Worm (Caenorhabditis elegans) whole organism, L4 larva: Measurements from ENCODE around the gene abch-1.

Source experiments
- D1046.2 ChIP-seq: fragments of 200-800 bp; sonication (Bioruptor generic); IDR thresholded peaks from 2 replicates; pipeline ENCODE4 v1.3.6; 2022; ENCODE audit warnings: missing genetic modification characterization, missing compliant biosample characterization
- F37D6.2 ChIP-seq: sonication (generic microtip); optimal IDR thresholded peaks from 2 replicates; lab custom pipeline; 2016; ENCODE audit warnings: mild to moderate bottlenecking, missing genetic modification characterization, missing compliant biosample characterization
- F44E2.7 ChIP-seq: fragments of 200-800 bp; sonication (Bioruptor generic); IDR thresholded peaks from 2 replicates; pipeline ENCODE4 v2.1.2; 2022; ENCODE audit warnings: missing genetic modification characterization, missing compliant biosample characterization
- R02D3.7 ChIP-seq: fragments of 150-350 bp; sonication (generic microtip); optimal IDR thresholded peaks from 3 replicates; lab custom pipeline; 2014; ENCODE audit warnings: missing biosample characterization, missing genetic modification characterization
- Y105C5A.15 ChIP-seq: fragments of 200-800 bp; sonication (Bioruptor generic); IDR thresholded peaks from 2 replicates; pipeline ENCODE4 v1.3.6; 2022; ENCODE audit warnings: missing genetic modification characterization, missing compliant biosample characterization
- Y75B8A.6 ChIP-seq: fragments of 200-800 bp; sonication (Bioruptor generic); IDR thresholded peaks from 2 replicates; pipeline ENCODE4 v1.3.6; 2022; ENCODE audit warnings: missing genetic modification reagents, missing genetic modification characterization, missing compliant biosample characterization
- ama-1 ChIP-seq: fragments of 150-350 bp; optimal IDR thresholded peaks from 2 replicates; lab custom pipeline; 2014; ENCODE audit warnings: inconsistent platforms, mixed read lengths
- arid-1 ChIP-seq: fragments of 200-800 bp; sonication (Bioruptor generic); conservative IDR thresholded peaks from 2 replicates; pipeline ENCODE4 v1.3.6; 2022; ENCODE audit warnings: missing genetic modification reagents, missing genetic modification characterization, missing compliant biosample characterization
- ceh-44 ChIP-seq: fragments of 200-800 bp; sonication (Bioruptor generic); IDR thresholded peaks from 2 replicates; pipeline ENCODE4 v1.3.6; 2022; ENCODE audit warnings: missing genetic modification reagents, missing genetic modification characterization, missing compliant biosample characterization
- ces-1 ChIP-seq: fragments of 150-350 bp; sonication (generic microtip); optimal IDR thresholded peaks from 4 replicates; lab custom pipeline; 2014; ENCODE audit warnings: missing biosample characterization, missing genetic modification reagents, missing genetic modification characterization
- cey-2 ChIP-seq: sonication (generic microtip); optimal IDR thresholded peaks from 3 replicates; lab custom pipeline; 2017; ENCODE audit warnings: missing genetic modification characterization, mild to moderate bottlenecking, missing compliant biosample characterization, antibody characterized with exemption, borderline replicate concordance; ENCODE audit not compliant: insufficient read depth
- daf-12 ChIP-seq: fragments of 150-350 bp; optimal IDR thresholded peaks from 2 replicates; lab custom pipeline; 2014; ENCODE audit warnings: missing biosample characterization, missing genetic modification reagents, missing genetic modification characterization
- daf-16 ChIP-seq, 3 experiments: sonication (generic microtip); optimal IDR thresholded peaks; 2 replicates each; lab custom pipeline; 2016 to 2017; ENCODE audit warnings: missing genetic modification characterization in 3 of 3, missing genetic modification reagents in 3 of 3, mild to moderate bottlenecking in 2 of 3, missing compliant biosample characterization in 2 of 3, missing biosample characterization in 1 of 3, moderate library complexity in 1 of 3
- daf-19 ChIP-seq: fragments of 200-800 bp; sonication (Bioruptor generic); conservative IDR thresholded peaks from 2 replicates; pipeline ENCODE4 v1.3.6; 2022; ENCODE audit warnings: missing genetic modification characterization, missing compliant biosample characterization
- daf-8 ChIP-seq: fragments of 200-800 bp; sonication (Bioruptor generic); IDR thresholded peaks from 2 replicates; pipeline ENCODE4 v1.3.6; 2022; ENCODE audit warnings: missing genetic modification characterization, missing compliant biosample characterization
- dmd-9 ChIP-seq: fragments of 200-800 bp; sonication (Bioruptor generic); IDR thresholded peaks from 2 replicates; pipeline ENCODE4 v1.3.6; 2022; ENCODE audit warnings: missing genetic modification reagents, missing genetic modification characterization, missing compliant biosample characterization
- duxl-1 ChIP-seq: sonication (generic microtip); optimal IDR thresholded peaks from 2 replicates; lab custom pipeline; 2016; ENCODE audit warnings: mild to moderate bottlenecking, missing genetic modification characterization, moderate library complexity, missing compliant biosample characterization; ENCODE audit not compliant: poor library complexity
- dve-1 ChIP-seq: sonication (generic microtip); optimal IDR thresholded peaks from 2 replicates; lab custom pipeline; 2017; ENCODE audit warnings: antibody characterized with exemption, mild to moderate bottlenecking, missing genetic modification characterization, missing compliant biosample characterization; ENCODE audit not compliant: insufficient read depth
- egl-27 ChIP-seq: sonication (generic microtip); optimal IDR thresholded peaks from 3 replicates; lab custom pipeline; 2017; ENCODE audit warnings: missing biosample characterization, missing genetic modification reagents, missing genetic modification characterization
- egl-43 ChIP-seq: fragments of 200-800 bp; sonication (Bioruptor generic); IDR thresholded peaks from 2 replicates; pipeline ENCODE4 v1.3.6; 2022; ENCODE audit warnings: missing genetic modification reagents, missing genetic modification characterization, missing compliant biosample characterization
- fkh-10 ChIP-seq: fragments of 150-350 bp; optimal IDR thresholded peaks from 2 replicates; lab custom pipeline; 2014; ENCODE audit warnings: missing biosample characterization, missing genetic modification reagents, missing genetic modification characterization
- fos-1 ChIP-seq: fragments of 150-350 bp; optimal IDR thresholded peaks from 2 replicates; lab custom pipeline; 2014; ENCODE audit warnings: missing biosample characterization, missing genetic modification characterization
- gei-8 ChIP-seq: fragments of 200-800 bp; sonication (Bioruptor generic); optimal IDR thresholded peaks from 2 replicates; lab custom pipeline; 2018; ENCODE audit warnings: mild to moderate bottlenecking, missing genetic modification characterization, missing compliant biosample characterization
- hif-1 ChIP-seq, 2 experiments: sonication (generic microtip); optimal IDR thresholded peaks; 2 replicates each; lab custom pipeline; 2016 to 2017; ENCODE audit warnings: missing compliant biosample characterization in 2 of 2, missing genetic modification characterization in 2 of 2, missing genetic modification reagents in 2 of 2, missing genotype in 2 of 2, mild to moderate bottlenecking in 1 of 2
- hlh-11 ChIP-seq: fragments of 200-800 bp; sonication (Bioruptor generic); optimal IDR thresholded peaks from 2 replicates; lab custom pipeline; 2018; ENCODE audit warnings: mild to moderate bottlenecking, missing genetic modification characterization, missing compliant biosample characterization
- hlh-30 ChIP-seq: sonication (generic microtip); optimal IDR thresholded peaks from 2 replicates; lab custom pipeline; 2017; ENCODE audit warnings: antibody characterized with exemption, mild to moderate bottlenecking, missing genetic modification characterization, missing compliant biosample characterization; ENCODE audit not compliant: insufficient read depth
- hmg-1.1 ChIP-seq: fragments of 200-800 bp; sonication (Bioruptor generic); IDR thresholded peaks from 2 replicates; pipeline ENCODE4 v1.3.6; 2022; ENCODE audit warnings: missing genetic modification reagents, missing genetic modification characterization, missing compliant biosample characterization
- lin-1 ChIP-seq: fragments of 200-800 bp; sonication (Bioruptor generic); IDR thresholded peaks from 2 replicates; pipeline ENCODE4 v1.3.6; 2022; ENCODE audit warnings: missing genetic modification reagents, missing genetic modification characterization, missing compliant biosample characterization
- lin-29 ChIP-seq: fragments of 200-800 bp; sonication (Bioruptor generic); IDR thresholded peaks from 2 replicates; pipeline ENCODE4 v1.3.6; 2022; ENCODE audit warnings: missing genetic modification reagents, missing genetic modification characterization, missing compliant biosample characterization
- lir-3 ChIP-seq: sonication (generic microtip); optimal IDR thresholded peaks from 2 replicates; lab custom pipeline; 2016; ENCODE audit warnings: mild to moderate bottlenecking, missing genetic modification characterization, missing compliant biosample characterization
- mdl-1 ChIP-seq, 2 experiments: fragments of 150-350 bp in 1 of 2; sonication (generic microtip) in 1 of 2; optimal IDR thresholded peaks; 2 replicates each; lab custom pipeline; 2014 to 2017; ENCODE audit warnings: missing biosample characterization in 2 of 2, missing genetic modification characterization in 2 of 2
- mdt-29 ChIP-seq: fragments of 200-800 bp; sonication (Bioruptor generic); IDR thresholded peaks from 2 replicates; pipeline ENCODE4 v1.3.6; 2022; ENCODE audit warnings: missing genetic modification reagents, missing genetic modification characterization, missing compliant biosample characterization
- mep-1 ChIP-seq: fragments of 150-350 bp; sonication (generic microtip); optimal IDR thresholded peaks from 3 replicates; lab custom pipeline; 2014; ENCODE audit warnings: missing biosample characterization, missing genetic modification characterization
- mxl-2 ChIP-seq: fragments of 200-800 bp; sonication (Bioruptor generic); conservative IDR thresholded peaks from 2 replicates; pipeline ENCODE4 v1.3.6; 2022; ENCODE audit warnings: missing genetic modification reagents, missing genetic modification characterization, missing compliant biosample characterization
- mxl-3 ChIP-seq: fragments of 200-800 bp; sonication (Bioruptor generic); optimal IDR thresholded peaks from 2 replicates; lab custom pipeline; 2018; ENCODE audit warnings: mild to moderate bottlenecking, missing genetic modification characterization, missing compliant biosample characterization
- nhr-11 ChIP-seq: fragments of 150-350 bp; optimal IDR thresholded peaks from 2 replicates; lab custom pipeline; 2014; ENCODE audit warnings: missing biosample characterization, missing genetic modification characterization
- nhr-25 ChIP-seq: sonication (generic microtip); optimal IDR thresholded peaks from 2 replicates; lab custom pipeline; 2017; ENCODE audit warnings: missing genetic modification characterization, mild to moderate bottlenecking, missing compliant biosample characterization, antibody characterized with exemption, moderate library complexity, borderline replicate concordance; ENCODE audit not compliant: insufficient read depth
- nhr-42 ChIP-seq: fragments of 200-800 bp; sonication (Bioruptor generic); IDR thresholded peaks from 2 replicates; pipeline ENCODE4 v1.3.6; 2022; ENCODE audit warnings: missing genetic modification characterization, missing compliant biosample characterization
- nhr-48 ChIP-seq: sonication (generic microtip); optimal IDR thresholded peaks from 2 replicates; lab custom pipeline; 2016; ENCODE audit warnings: mild to moderate bottlenecking, missing genetic modification characterization, missing compliant biosample characterization
- pqm-1 ChIP-seq: sonication (generic microtip); optimal IDR thresholded peaks from 2 replicates; lab custom pipeline; 2017; ENCODE audit warnings: missing biosample characterization, missing genetic modification characterization
- rbr-2 ChIP-seq: sonication (generic microtip); optimal IDR thresholded peaks from 2 replicates; lab custom pipeline; 2016; ENCODE audit warnings: missing genotype, missing genetic modification characterization, missing compliant biosample characterization
- snpc-4 ChIP-seq: fragments of 150-350 bp; optimal IDR thresholded peaks from 2 replicates; lab custom pipeline; 2014; ENCODE audit warnings: missing biosample characterization, missing genetic modification characterization
- tag-97 ChIP-seq: fragments of 200-800 bp; sonication (Bioruptor generic); IDR thresholded peaks from 2 replicates; pipeline ENCODE4 v1.3.6; 2022; ENCODE audit warnings: missing genetic modification characterization, missing compliant biosample characterization
- unc-130 ChIP-seq: sonication (generic microtip); optimal IDR thresholded peaks from 2 replicates; lab custom pipeline; 2016; ENCODE audit warnings: missing genetic modification reagents, missing genetic modification characterization, missing compliant biosample characterization
- unc-39 ChIP-seq: sonication (generic microtip); optimal IDR thresholded peaks from 2 replicates; lab custom pipeline; 2017; ENCODE audit warnings: missing biosample characterization, missing genetic modification characterization
- unc-62 ChIP-seq, 3 experiments: fragments of 150-350 bp in 1 of 3; sonication (generic microtip); optimal IDR thresholded peaks in 2 of 3; peaks in 1 of 3; 1 replicate in 1 of 3; 2 replicates in 2 of 3; lab custom pipeline; 2014 to 2017; ENCODE audit warnings: missing biosample characterization in 3 of 3, missing genetic modification characterization in 3 of 3, missing genetic modification reagents in 3 of 3, missing genotype in 1 of 3
- zfp-3 ChIP-seq: fragments of 200-800 bp; sonication (Bioruptor generic); conservative IDR thresholded peaks from 2 replicates; pipeline ENCODE4 v1.3.6; 2022; ENCODE audit warnings: missing genetic modification reagents, missing genetic modification characterization, missing compliant biosample characterization
- zip-2 ChIP-seq: fragments of 150-350 bp; optimal IDR thresholded peaks from 2 replicates; lab custom pipeline; 2014; ENCODE audit warnings: missing biosample characterization, missing genetic modification characterization
- ztf-11 ChIP-seq: fragments of 150-350 bp; optimal IDR thresholded peaks from 2 replicates; lab custom pipeline; 2014; ENCODE audit warnings: missing biosample characterization, missing genetic modification characterization
- ztf-7 ChIP-seq: fragments of 150-350 bp; optimal IDR thresholded peaks from 2 replicates; lab custom pipeline; 2014; ENCODE audit warnings: missing biosample characterization, missing genetic modification characterization

abch-1 gene

DNA sequence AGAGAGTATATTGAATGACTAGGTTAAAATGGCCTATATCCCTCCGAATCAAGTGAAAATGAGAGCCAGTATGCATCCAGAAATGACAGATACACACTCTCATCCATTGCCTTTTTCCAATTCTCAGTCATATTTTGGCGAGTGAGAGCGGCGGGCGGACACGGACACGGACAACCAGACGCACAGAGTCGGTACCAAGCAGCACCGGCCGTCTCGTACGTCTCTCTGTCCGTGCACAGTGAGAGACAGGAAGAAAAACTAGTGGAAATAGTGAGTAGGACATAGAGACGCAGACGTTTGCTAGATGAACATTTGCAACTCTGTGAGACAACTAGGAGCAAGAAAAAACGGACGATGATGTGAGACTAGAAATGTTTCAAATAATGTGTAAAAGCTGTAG lies 31.8 kb upstream of the abch-1 start (continued):
- TF ChIP-seq unc-62 (GFP tag; optimal IDR thresholded peaks at IDR 0.05 in 1 of 2; lab: Kevin White, UChicago) (peak in 1 of 2 experiments; percentile 13), unc-62 (tag; optimal IDR thresholded peaks at IDR 0.05; lab: Kevin White, UChicago) (no peak), pqm-1 (no peak), daf-12 (tag; lab: Kevin White, UChicago) (no peak), mdl-1 (tag; optimal IDR thresholded peaks at IDR 0.05; lab: Kevin White, UChicago) (peak in 1 of 2 experiments; percentile 27), ztf-7 (tag; lab: Kevin White, UChicago) (no peak), lir-3 (tag; lab: Kevin White, UChicago) (no peak), R02D3.7 (tag; lab: Kevin White, UChicago) (no peak), hlh-11 (tag; lab: Kevin White, UChicago) (peak; percentile 72), daf-16 (GFP tag; optimal IDR thresholded peaks at IDR 0.05; lab: Kevin White, UChicago) (no peak), daf-16 (tag; optimal IDR thresholded peaks at IDR 0.05; lab: Kevin White, UChicago) (peak; percentile 22), dve-1 (peak; percentile 43), duxl-1 (tag; lab: Kevin White, UChicago) (no peak), fos-1 (no peak), hlh-30 (tag; lab: Kevin White, UChicago) (no peak), nhr-48 (tag; lab: Kevin White, UChicago) (no peak), tag-97 (GFP tag; lab: Robert Waterston, UW) (no peak), nhr-42 (no peak), ama-1 (lab: Kevin White, UChicago) (no peak), mdt-29 (GFP tag; lab: Robert Waterston, UW) (no peak), lin-29 (no peak), F44E2.7 (GFP tag; lab: Robert Waterston, UW) (no peak), lin-1 (GFP tag; lab: Robert Waterston, UW) (no peak), zfp-3 (GFP tag; lab: Robert Waterston, UW) (no peak), unc-39 (no peak), ceh-44 (GFP tag; lab: Robert Waterston, UW) (no peak), ztf-11 (tag; lab: Kevin White, UChicago) (no peak), hif-1 (tag; optimal IDR thresholded peaks at IDR 0.05; lab: Kevin White, UChicago) (peak in 1 of 2 experiments; percentile 7), F37D6.2 (peak; percentile 27), mep-1 (peak; percentile 53), ces-1 (GFP tag; lab: Kevin White, UChicago) (no peak), rbr-2 (no peak), mxl-3 (GFP tag; lab: Kevin White, UChicago) (no peak), gei-8 (GFP tag; lab: Kevin White, UChicago) (no peak), egl-43 (GFP tag; lab: Robert Waterston, UW) (no peak), D1046.2 (GFP tag; lab: Robert Waterston, UW) (no peak), unc-130 (GFP tag; lab: Kevin White, UChicago) (no peak), egl-27 (tag; lab: Kevin White, UChicago) (no peak), nhr-25 (tag; lab: Kevin White, UChicago) (no peak), snpc-4 (tag; lab: Kevin White, UChicago) (no peak), mxl-2 (GFP tag; lab: Robert Waterston, UW) (no peak), dmd-9 (no peak), Y105C5A.15 (GFP tag; lab: Robert Waterston, UW) (no peak), cey-2 (tag; lab: Kevin White, UChicago) (no peak), Y75B8A.6 (GFP tag; lab: Robert Waterston, UW) (no peak), daf-8 (GFP tag; lab: Robert Waterston, UW) (no peak), fkh-10 (GFP tag; lab: Kevin White, UChicago) (no peak), arid-1 (no peak), daf-19 (GFP tag; lab: Robert Waterston, UW) (no peak), hmg-1.1 (GFP tag; lab: Robert Waterston, UW) (peak; percentile 78), zip-2 (tag; lab: Kevin White, UChicago) (no peak), nhr-11 (tag; lab: Kevin White, UChicago) (no peak)
